Fruit fly (Drosophila melanogaster) whole organism, embryonic: ENCODE data around the gene DNAlig4.

Experiments
- CG12219 ChIP-seq: fragments of 200-800 bp; sonication (Bioruptor generic); optimal IDR thresholded peaks from 3 replicates; lab custom pipeline; 2018; ENCODE audit warnings: missing biosample characterization, mild to moderate bottlenecking, missing genetic modification characterization
- CG1233 ChIP-seq: fragments of 200-800 bp; sonication (Bioruptor generic); optimal IDR thresholded peaks from 4 replicates; lab custom pipeline; 2018; ENCODE audit warnings: missing biosample characterization, mild to moderate bottlenecking, missing genetic modification characterization
- CG14050 ChIP-seq: fragments of 200-800 bp; sonication (Bioruptor generic); IDR thresholded peaks from 3 replicates; pipeline ENCODE4 v1.3.6; 2022; ENCODE audit warnings: missing biosample characterization, missing genetic modification characterization
- CG1602 ChIP-seq: fragments of 200-800 bp; sonication (Bioruptor generic); optimal IDR thresholded peaks from 3 replicates; lab custom pipeline; 2016; ENCODE audit warnings: missing biosample characterization, missing genetic modification characterization
- trem ChIP-seq: fragments of 200-800 bp; optimal IDR thresholded peaks from 3 replicates; lab custom pipeline; 2019; ENCODE audit warnings: missing biosample characterization, mild to moderate bottlenecking, missing genetic modification characterization, moderate library complexity

DNA sequence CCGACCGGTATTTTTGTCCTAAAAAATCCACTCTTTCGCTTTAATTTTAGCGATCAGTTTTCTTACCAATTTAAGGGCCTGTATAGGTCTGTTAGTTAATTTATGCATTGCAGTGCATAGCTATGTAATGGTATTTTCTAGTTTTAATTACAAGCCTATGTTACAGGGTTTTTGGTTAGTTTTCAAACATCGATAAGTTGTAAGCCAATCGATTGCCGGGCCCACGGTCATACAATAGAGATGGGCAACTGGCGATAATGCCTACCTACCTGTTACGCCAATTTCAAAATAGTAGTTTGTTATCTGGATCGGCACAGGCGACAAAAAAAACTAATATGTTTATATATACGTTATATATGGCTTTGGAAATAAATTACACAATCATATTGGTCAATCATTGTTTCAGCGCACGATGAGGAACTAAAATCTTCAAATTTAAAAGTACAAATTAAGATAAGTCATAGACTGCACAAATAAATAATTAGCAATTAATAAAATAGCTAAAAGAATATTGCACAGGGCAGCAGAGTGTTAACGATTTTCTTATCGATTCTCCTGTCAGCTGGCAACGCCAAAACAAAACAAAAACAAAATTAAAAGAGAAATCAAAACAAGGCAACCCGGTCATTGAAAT lies 51.1 kb downstream of the DNAlig4 start, which contains the start of the genes tth and Tango2:
- TF ChIP-seq trem, result peak; percentile 31
- TF ChIP-seq CG12219 (GFP tag; lab: Kevin White, UChicago), result peak; percentile 25
- peak; percentile 75 for TF ChIP-seq CG1602 (GFP tag; lab: Kevin White, UChicago)
- peak; percentile 78 for TF ChIP-seq CG1233
- peak; percentile 67 for TF ChIP-seq CG14050 (GFP tag; lab: Robert Waterston, UW)
